Fruit fly (Drosophila melanogaster): ENCODE results near the gene bif.

bif gene

DNA sequence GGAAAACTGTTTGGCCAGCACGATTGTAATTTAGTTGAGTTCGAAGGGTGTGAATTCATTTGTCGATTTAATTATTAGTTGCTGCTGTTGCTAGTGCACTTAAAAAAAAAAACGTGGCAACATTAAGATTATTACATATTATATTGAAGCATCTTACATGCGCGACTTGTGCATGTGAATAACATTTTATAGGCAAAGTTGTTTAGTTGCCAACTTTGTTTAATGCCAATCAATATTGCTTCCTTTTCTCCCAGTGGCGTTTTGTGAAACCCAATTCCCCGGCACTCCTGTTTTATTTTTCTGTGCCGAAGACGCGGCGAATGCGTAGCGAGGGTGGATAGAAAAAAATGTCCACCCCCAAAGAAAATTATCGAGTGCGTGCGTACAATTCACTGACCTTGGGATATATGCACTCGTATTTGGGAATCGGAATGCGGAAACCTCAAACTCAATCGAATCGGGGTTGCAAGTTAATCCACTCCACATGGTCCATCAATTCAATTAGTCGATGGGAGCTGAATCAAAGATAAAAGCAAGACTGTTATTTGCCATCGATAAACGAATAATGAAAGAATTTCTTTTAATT, 49.7 kb upstream of the bif start (continued):
- peak; percentile 34; the same call in 1 of the 2 replicates for TF ChIP-seq Rfx (GFP tag; IDR thresholded peaks at IDR 0.05)
- TF ChIP-seq Hr78 (GFP tag; optimal IDR thresholded peaks at IDR 0.05) = no peak
- peak in 1 of 2 experiments; percentile 80 for TF ChIP-seq eve (GFP tag; optimal IDR thresholded peaks at IDR 0.05)
- no peak for TF ChIP-seq CG9876 (GFP tag; optimal IDR thresholded peaks at IDR 0.05)
- TF ChIP-seq CG3281 (GFP tag; optimal IDR thresholded peaks at IDR 0.05) = no peak
- TF ChIP-seq inv (GFP tag; IDR thresholded peaks at IDR 0.05; ENCODE audit: partially characterized antibody) = no peak
- TF ChIP-seq dpn (GFP tag; optimal IDR thresholded peaks at IDR 0.05) = peak; percentile 46 to 51
- no peak for TF ChIP-seq sc (optimal IDR thresholded peaks at IDR 0.05)
- TF ChIP-seq sc (GFP tag; optimal IDR thresholded peaks at IDR 0.05) = peak; percentile 52
- peak; percentile 51 for TF ChIP-seq CoRest (tag; optimal IDR thresholded peaks at IDR 0.05)
- TF ChIP-seq otp (GFP tag; IDR thresholded peaks at IDR 0.05) = peak; percentile 70; the same call in 2 of the 3 replicates
- TF ChIP-seq Six4 (GFP tag; optimal IDR thresholded peaks at IDR 0.05) = peak; percentile 29
- no peak for TF ChIP-seq kah (GFP tag; optimal IDR thresholded peaks at IDR 0.05)
- no peak for TF ChIP-seq tx (GFP tag; optimal IDR thresholded peaks at IDR 0.05)
- TF ChIP-seq CG30431 (GFP tag; optimal IDR thresholded peaks at IDR 0.05) = peak; percentile 37
- TF ChIP-seq ase (GFP tag; IDR thresholded peaks at IDR 0.05) = 0 out of 3 replicates have a peak, but pooled peaks have one; percentile 37
- peak; percentile 29 for TF ChIP-seq Mad (GFP tag; optimal IDR thresholded peaks at IDR 0.05)
- peak; percentile 26; the same call in 1 of the 3 replicates for TF ChIP-seq Mrtf (GFP tag; IDR thresholded peaks at IDR 0.05)
- no peak for TF ChIP-seq CG2889 (GFP tag; IDR thresholded peaks at IDR 0.05)
- TF ChIP-seq CG1603 (tag; optimal IDR thresholded peaks at IDR 0.05) = peak; percentile 75
- TF ChIP-seq toy (GFP tag; IDR thresholded peaks at IDR 0.05) = no peak
- peak; percentile 61; the same call in 1 of the 3 replicates for TF ChIP-seq ken (GFP tag; IDR thresholded peaks at IDR 0.05)
- peak; percentile 63 for TF ChIP-seq Sox102F (GFP tag; optimal IDR thresholded peaks at IDR 0.05)
- TF ChIP-seq tna (GFP tag; IDR thresholded peaks at IDR 0.05; ENCODE audit: partially characterized antibody) = no peak
- peak; percentile 19 for TF ChIP-seq pb (GFP tag; optimal IDR thresholded peaks at IDR 0.05)
- peak; percentile 67 for TF ChIP-seq CG17328 (GFP tag; IDR thresholded peaks at IDR 0.05)
- TF ChIP-seq disco-r (GFP tag; optimal IDR thresholded peaks at IDR 0.05) = no peak
- TF ChIP-seq Dref (GFP tag; IDR thresholded peaks at IDR 0.05) = no peak
- TF ChIP-seq lola (GFP tag; optimal IDR thresholded peaks at IDR 0.05) = peak in 1 of 3 experiments; percentile 76
- TF ChIP-seq Taf1 (GFP tag; IDR thresholded peaks at IDR 0.05) = no peak
- peak; percentile 34 for TF ChIP-seq D19A (tag; optimal IDR thresholded peaks at IDR 0.05)
- TF ChIP-seq Atf6 (GFP tag; IDR thresholded peaks at IDR 0.05) = peak; percentile 36; the same call in 1 of the 2 replicates
- peak; percentile 54; the same call in 2 of the 3 replicates for TF ChIP-seq tgo (GFP tag; IDR thresholded peaks at IDR 0.05)
- no peak for TF ChIP-seq CG10147 (GFP tag; optimal IDR thresholded peaks at IDR 0.05)
- TF ChIP-seq run (tag; optimal IDR thresholded peaks at IDR 0.05) = no peak
- TF ChIP-seq Deaf1 (tag; optimal IDR thresholded peaks at IDR 0.05) = no peak
- TF ChIP-seq D (optimal IDR thresholded peaks at IDR 0.05) = no peak
- TF ChIP-seq D (GFP tag; optimal IDR thresholded peaks at IDR 0.05) = peak; percentile 73
- TF ChIP-seq p53 (GFP tag; optimal IDR thresholded peaks at IDR 0.05) = no peak
- peak; percentile 42; the same call in 1 of the 2 replicates for TF ChIP-seq CG11696 (GFP tag; IDR thresholded peaks at IDR 0.05)
- TF ChIP-seq cg (GFP tag; optimal IDR thresholded peaks at IDR 0.05) = no peak
- TF ChIP-seq CG14050 (GFP tag; IDR thresholded peaks at IDR 0.05) = no peak
- TF ChIP-seq org-1 (GFP tag; optimal IDR thresholded peaks at IDR 0.05) = peak; percentile 9
- TF ChIP-seq sna (GFP tag; IDR thresholded peaks at IDR 0.05; ENCODE audit: partially characterized antibody) = no peak
- no peak for TF ChIP-seq pita (GFP tag; optimal IDR thresholded peaks at IDR 0.05)
- TF ChIP-seq gsb-n (tag; optimal IDR thresholded peaks at IDR 0.05) = peak; percentile 63
- TF ChIP-seq dimm (GFP tag; IDR thresholded peaks at IDR 0.05) = no peak
- no peak for TF ChIP-seq Drgx (GFP tag; IDR thresholded peaks at IDR 0.05)
- TF ChIP-seq CG34376 (GFP tag; optimal IDR thresholded peaks at IDR 0.05) = no peak
- TF ChIP-seq CTCF (GFP tag; optimal IDR thresholded peaks at IDR 0.05) = no peak
- no peak for TF ChIP-seq Aef1 (GFP tag; IDR thresholded peaks at IDR 0.05)

Data from whole organism, embryonic.